Fruit fly (Drosophila melanogaster) whole organism, adult: ENCODE results near the gene CG31635.

Experiments
- CG11617 ChIP-seq: fragments of 200-800 bp; sonication (Bioruptor generic); optimal IDR thresholded peaks from 2 replicates; lab custom pipeline; 2017; ENCODE audit warnings: mild to moderate bottlenecking, missing biosample characterization, missing genetic modification reagents, missing genetic modification characterization
- CG12768 ChIP-seq: fragments of 200-800 bp; sonication (Bioruptor generic); optimal IDR thresholded peaks from 2 replicates; lab custom pipeline; 2017; ENCODE audit warnings: missing biosample characterization, missing genetic modification characterization, mild to moderate bottlenecking, moderate library complexity, missing genetic modification reagents
- CG14711 ChIP-seq: fragments of 200-800 bp; sonication (Bioruptor generic); optimal IDR thresholded peaks from 2 replicates; lab custom pipeline; 2018; ENCODE audit warnings: missing biosample characterization, mild to moderate bottlenecking, missing genetic modification characterization, moderate library complexity
- CG1620 ChIP-seq: fragments of 200-800 bp; sonication (Bioruptor generic); optimal IDR thresholded peaks from 2 replicates; lab custom pipeline; 2016; ENCODE audit warnings: missing biosample characterization, missing genetic modification characterization
- CG33017 ChIP-seq: fragments of 200-800 bp; sonication (Bioruptor generic); optimal IDR thresholded peaks from 2 replicates; lab custom pipeline; 2018; ENCODE audit warnings: missing biosample characterization, mild to moderate bottlenecking, missing genetic modification characterization, moderate library complexity
- CG5204 ChIP-seq: fragments of 200-800 bp; sonication (Bioruptor generic); optimal IDR thresholded peaks from 2 replicates; lab custom pipeline; 2016; ENCODE audit warnings: missing biosample characterization, missing genetic modification characterization
- CG7045 ChIP-seq: fragments of 200-800 bp; sonication (Bioruptor generic); optimal IDR thresholded peaks from 2 replicates; lab custom pipeline; 2017; ENCODE audit warnings: missing biosample characterization, mild to moderate bottlenecking, missing genetic modification characterization
- CG7101 ChIP-seq: fragments of 200-800 bp; sonication (Bioruptor generic); optimal IDR thresholded peaks from 2 replicates; lab custom pipeline; 2018; ENCODE audit warnings: missing biosample characterization, mild to moderate bottlenecking, missing genetic modification characterization, moderate library complexity
- Clk ChIP-seq: fragments of 200-800 bp; sonication (Bioruptor generic); optimal IDR thresholded peaks from 2 replicates; lab custom pipeline; 2017; ENCODE audit warnings: missing biosample characterization, missing genetic modification characterization
- Crg-1 ChIP-seq: fragments of 200-800 bp; sonication (Bioruptor generic); optimal IDR thresholded peaks from 2 replicates; lab custom pipeline; 2016; ENCODE audit warnings: missing biosample characterization, missing genetic modification characterization
- Hr96 ChIP-seq: fragments of 200-800 bp; sonication (Bioruptor generic); optimal IDR thresholded peaks from 2 replicates; lab custom pipeline; 2016; ENCODE audit warnings: missing biosample characterization, missing genetic modification characterization
- Mnt ChIP-seq: fragments of 200-800 bp; sonication (Bioruptor generic); optimal IDR thresholded peaks from 2 replicates; lab custom pipeline; 2016; ENCODE audit warnings: missing biosample characterization, mild to moderate bottlenecking, missing genetic modification characterization
- bab1 ChIP-seq: fragments of 200-800 bp; sonication (Bioruptor generic); optimal IDR thresholded peaks from 3 replicates; lab custom pipeline; 2019; ENCODE audit warnings: missing biosample characterization, mild to moderate bottlenecking, missing genetic modification characterization, moderate library complexity
- cic ChIP-seq: fragments of 200-800 bp; sonication (Bioruptor generic); optimal IDR thresholded peaks from 2 replicates; lab custom pipeline; 2017; ENCODE audit warnings: missing biosample characterization, mild to moderate bottlenecking, missing genetic modification characterization, moderate library complexity
- cnc ChIP-seq, 2 experiments: fragments of >200 bp; optimal IDR thresholded peaks; 2 replicates each; lab custom pipeline; 2017
- kay ChIP-seq: fragments of 200-800 bp; sonication (Bioruptor generic); peaks from one replicate; lab custom pipeline; 2016; ENCODE audit warnings: missing biosample characterization, missing genetic modification characterization, borderline replicate concordance
- ovo ChIP-seq: fragments of 200-800 bp; sonication (Bioruptor generic); optimal IDR thresholded peaks from 2 replicates; lab custom pipeline; 2016; ENCODE audit warnings: missing biosample characterization, missing genetic modification characterization
- pad ChIP-seq: fragments of 200-800 bp; sonication (Bioruptor generic); optimal IDR thresholded peaks from 3 replicates; lab custom pipeline; 2017; ENCODE audit warnings: missing biosample characterization, missing genetic modification characterization, mild to moderate bottlenecking, moderate library complexity, missing genetic modification reagents
- tj ChIP-seq: fragments of 200-800 bp; sonication (Bioruptor generic); optimal IDR thresholded peaks from 3 replicates; lab custom pipeline; 2017; ENCODE audit warnings: missing biosample characterization, mild to moderate bottlenecking, missing genetic modification characterization, moderate library complexity
- toe ChIP-seq: fragments of 200-800 bp; sonication (Bioruptor generic); optimal IDR thresholded peaks from 2 replicates; lab custom pipeline; 2016; ENCODE audit warnings: missing biosample characterization, missing genetic modification characterization

The CG31635 gene

DNA sequence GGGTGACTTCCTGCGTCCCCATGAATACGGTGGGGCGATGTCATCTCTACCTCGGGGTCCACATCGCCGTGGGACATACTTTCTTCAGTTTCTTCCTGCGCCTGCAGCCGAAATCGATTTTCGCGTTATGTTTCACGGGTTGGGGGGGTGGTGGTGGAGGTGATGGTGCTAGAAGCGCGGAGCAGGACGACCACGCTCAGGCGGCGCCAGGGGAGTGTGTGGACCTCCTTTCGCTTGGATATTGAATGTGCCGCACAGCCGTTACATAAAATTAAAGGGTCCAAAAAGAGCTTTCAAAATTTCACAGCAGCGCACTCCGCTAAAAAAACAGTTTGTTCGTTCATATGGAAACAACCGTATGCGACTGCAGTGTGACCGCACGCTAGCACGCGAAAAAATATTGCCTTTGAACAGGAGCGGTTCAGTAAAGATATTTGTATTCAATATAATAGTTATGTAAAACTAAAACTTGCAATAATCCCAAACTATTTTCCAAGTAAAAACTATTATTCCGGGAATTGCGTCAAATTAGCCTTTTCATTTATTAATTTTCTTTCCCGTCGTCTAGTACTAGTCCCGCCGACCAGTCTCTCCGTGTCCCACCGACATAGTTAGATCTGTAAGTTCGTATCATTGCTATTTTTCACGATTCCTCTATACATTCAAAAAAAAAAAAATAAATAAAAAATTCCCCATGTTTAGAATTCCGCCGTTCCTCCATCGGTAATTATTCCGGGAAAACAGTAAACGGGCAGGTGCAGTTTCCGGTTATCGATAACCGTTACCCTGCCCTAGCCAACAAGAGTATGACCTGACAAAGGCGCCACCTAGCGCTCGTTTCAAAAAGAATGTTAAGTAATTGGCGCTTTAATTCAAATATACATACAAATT lies 35.3 kb upstream of the CG31635 start, which contains the start of gene Nhe3:
Gene Nhe3, minus strand, starts transcription at position 373 of the 891 bp plus-strand sequence.
- TF ChIP-seq CG7045 (GFP tag; lab: Kevin White, UChicago) = peak; percentile 68
- TF ChIP-seq CG5204 (GFP tag; lab: Kevin White, UChicago) = peak; percentile 81
- TF ChIP-seq CG12768 (GFP tag; lab: Kevin White, UChicago) = peak; percentile 75
- TF ChIP-seq cic = peak; percentile 34
- no peak for TF ChIP-seq cnc (optimal IDR thresholded peaks at IDR 0.05; lab: Kevin White, UChicago)
- peak; percentile 58 for TF ChIP-seq Clk (GFP tag; lab: Kevin White, UChicago)
- TF ChIP-seq tj (GFP tag; lab: Kevin White, UChicago) = peak; percentile 49
- TF ChIP-seq Crg-1 (GFP tag; lab: Kevin White, UChicago) = peak; percentile 48
- TF ChIP-seq toe (GFP tag; lab: Kevin White, UChicago) = no peak
- TF ChIP-seq CG7101 = peak; percentile 73
- peak; percentile 86 for TF ChIP-seq Mnt
- peak; percentile 46 for TF ChIP-seq CG33017
- peak; percentile 85 for TF ChIP-seq ovo (GFP tag; lab: Kevin White, UChicago)
- peak; percentile 73 for TF ChIP-seq Hr96 (GFP tag; lab: Kevin White, UChicago)
- peak; percentile 67 for TF ChIP-seq pad (GFP tag; lab: Kevin White, UChicago)
- peak; percentile 60 for TF ChIP-seq CG14711 (tag; lab: Kevin White, UChicago)
- TF ChIP-seq CG1620 = peak; percentile 59
- no peak for TF ChIP-seq kay
- TF ChIP-seq CG11617 = peak; percentile 83
- TF ChIP-seq bab1 (GFP tag; lab: Kevin White, UChicago) = peak; percentile 60

DNA sequence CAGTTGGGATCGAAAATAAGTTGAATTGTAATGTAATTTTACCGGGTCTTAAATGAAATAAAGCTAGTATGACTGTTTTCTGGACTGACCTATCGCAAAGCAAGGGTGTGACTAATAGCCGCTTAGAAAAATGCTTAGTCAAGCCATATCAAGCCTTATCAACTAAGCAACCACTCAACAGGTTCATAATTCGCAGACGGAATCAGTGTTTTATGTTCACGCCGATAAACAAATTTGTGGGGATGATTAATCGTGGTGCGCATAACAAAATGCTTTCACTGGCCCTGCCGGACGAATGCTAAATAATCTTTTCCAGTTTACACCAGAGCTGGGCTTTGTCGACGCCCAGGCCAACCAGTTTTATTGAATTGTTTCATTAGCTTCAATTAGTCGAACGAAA lies 34.0 kb upstream of the CG31635 start:
- TF ChIP-seq kay (peak; percentile 81), cic (no peak), cnc (optimal IDR thresholded peaks at IDR 0.05; lab: Kevin White, UChicago) (peak in 1 of 2 experiments; percentile 38), tj (GFP tag; lab: Kevin White, UChicago) (peak; percentile 73)

DNA sequence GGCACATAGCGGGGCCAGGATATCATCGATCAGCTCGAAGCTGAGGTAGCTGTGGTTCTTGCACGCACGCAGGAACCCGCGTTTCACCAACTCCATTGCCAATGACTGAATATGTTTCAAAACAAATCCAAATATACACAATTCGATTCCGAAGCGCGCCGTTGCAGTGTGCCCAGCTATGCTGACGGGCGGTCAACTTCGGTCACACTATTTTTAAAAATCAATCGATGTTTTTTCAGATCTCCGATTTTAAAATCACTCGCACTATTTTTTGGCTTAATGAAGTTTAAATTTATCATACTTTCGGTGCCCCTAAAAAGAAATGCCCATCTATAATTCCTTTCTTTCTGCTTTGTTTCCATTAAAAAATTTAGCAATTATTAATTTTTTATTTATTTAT lies 28.5 kb upstream of the CG31635 start, which contains the start of gene Nse1:
Gene Nse1, minus strand, starts transcription at position 173 of the 400 bp plus-strand sequence.
- peak; percentile 1 for TF ChIP-seq bab1 (GFP tag; lab: Kevin White, UChicago)
- no peak for TF ChIP-seq tj (GFP tag; lab: Kevin White, UChicago)
- TF ChIP-seq CG14711 (tag; lab: Kevin White, UChicago) = no peak
- TF ChIP-seq CG7045 (GFP tag; lab: Kevin White, UChicago) = no peak
- TF ChIP-seq CG33017 = no peak
- TF ChIP-seq CG5204 (GFP tag; lab: Kevin White, UChicago) = no peak

DNA sequence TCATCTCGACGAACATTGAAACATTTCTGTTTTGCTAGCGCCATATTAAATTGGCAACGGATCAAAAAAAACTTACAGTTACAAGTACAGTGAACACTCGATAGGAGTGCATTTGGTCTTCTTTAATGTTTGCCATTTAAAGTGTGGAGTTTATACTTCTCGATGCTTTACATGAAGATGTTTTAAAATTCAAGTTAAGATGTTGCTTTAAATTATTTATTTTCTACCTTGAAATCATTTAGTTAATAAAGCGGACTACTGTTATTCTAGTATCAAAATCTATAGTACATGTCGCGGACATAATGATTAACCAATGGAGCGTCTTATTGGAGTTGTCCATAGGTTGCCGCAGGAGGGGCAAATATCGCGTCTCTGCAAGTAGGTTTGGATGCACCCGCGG lies 27.6 kb upstream of the CG31635 start, which contains the start of gene cort:
Gene cort, minus strand, starts transcription at position 101 of the 400 bp plus-strand sequence.
- TF ChIP-seq ovo (GFP tag; lab: Kevin White, UChicago) (peak; percentile 9), cnc (optimal IDR thresholded peaks at IDR 0.05; lab: Kevin White, UChicago) (no peak), CG5204 (GFP tag; lab: Kevin White, UChicago) (no peak)

DNA sequence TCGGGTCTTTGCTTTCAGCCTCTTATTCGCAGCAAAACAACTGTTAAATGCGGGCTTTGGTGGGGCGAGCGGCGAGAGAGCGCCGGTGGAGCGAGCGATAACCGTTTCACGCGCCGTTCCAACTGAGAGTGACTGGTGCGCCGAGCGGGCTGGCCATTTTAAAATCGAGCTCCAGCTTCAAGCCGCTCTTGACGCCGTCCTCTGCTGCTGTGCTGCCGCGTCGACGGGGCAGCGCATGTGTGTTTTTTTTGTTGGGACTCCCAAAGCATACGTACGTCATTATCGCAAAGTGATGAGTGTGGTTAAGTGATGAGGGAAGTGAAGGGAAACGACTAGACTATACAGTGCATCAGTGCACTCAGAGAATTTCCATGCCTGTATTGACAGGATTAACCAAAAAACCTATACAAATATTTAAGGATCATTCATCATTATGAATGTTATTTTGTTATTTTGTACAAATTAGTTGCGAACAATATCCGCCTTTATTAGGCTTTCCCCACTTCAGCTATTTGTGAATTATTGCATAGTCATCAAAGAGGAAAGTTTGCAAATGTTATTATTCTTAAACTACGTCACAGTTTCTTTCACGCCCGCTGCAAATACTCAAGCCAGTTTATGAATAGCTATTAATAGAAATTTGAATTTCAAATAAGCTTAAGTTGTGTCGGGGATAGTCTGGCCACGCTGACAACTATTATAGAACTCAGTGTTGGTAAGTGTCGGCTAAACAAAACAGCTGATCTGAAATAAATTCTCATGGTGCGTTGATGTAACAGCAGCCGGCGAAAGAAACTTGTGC lies 24.5 kb upstream of the CG31635 start, which contains the start of gene Spn27A:
Gene Spn27A, minus strand, starts transcription at position 137 of the 802 bp plus-strand sequence.
- TF ChIP-seq CG5204 (GFP tag; lab: Kevin White, UChicago) = no peak
- peak; percentile 61 for TF ChIP-seq CG14711 (tag; lab: Kevin White, UChicago)
- peak; percentile 62 for TF ChIP-seq cic
- peak; percentile 68 for TF ChIP-seq tj (GFP tag; lab: Kevin White, UChicago)
- peak; percentile 79 for TF ChIP-seq CG7045 (GFP tag; lab: Kevin White, UChicago)
- peak; percentile 68 for TF ChIP-seq Clk (GFP tag; lab: Kevin White, UChicago)
- peak; percentile 41 for TF ChIP-seq ovo (GFP tag; lab: Kevin White, UChicago)
- no peak for TF ChIP-seq toe (GFP tag; lab: Kevin White, UChicago)
- TF ChIP-seq Mnt = peak; percentile 64
- peak; percentile 29 to 75 for TF ChIP-seq cnc (optimal IDR thresholded peaks at IDR 0.05; lab: Kevin White, UChicago)
- TF ChIP-seq kay = no peak
- TF ChIP-seq pad (GFP tag; lab: Kevin White, UChicago) = peak; percentile 97
- TF ChIP-seq Hr96 (GFP tag; lab: Kevin White, UChicago) = no peak
- TF ChIP-seq CG7101 = peak; percentile 64
- peak; percentile 72 for TF ChIP-seq CG11617
- TF ChIP-seq Crg-1 (GFP tag; lab: Kevin White, UChicago) = peak; percentile 64
- peak; percentile 66 for TF ChIP-seq CG1620
- peak; percentile 70 for TF ChIP-seq CG12768 (GFP tag; lab: Kevin White, UChicago)
- peak; percentile 11 for TF ChIP-seq CG33017
- peak; percentile 39 for TF ChIP-seq bab1 (GFP tag; lab: Kevin White, UChicago)

DNA sequence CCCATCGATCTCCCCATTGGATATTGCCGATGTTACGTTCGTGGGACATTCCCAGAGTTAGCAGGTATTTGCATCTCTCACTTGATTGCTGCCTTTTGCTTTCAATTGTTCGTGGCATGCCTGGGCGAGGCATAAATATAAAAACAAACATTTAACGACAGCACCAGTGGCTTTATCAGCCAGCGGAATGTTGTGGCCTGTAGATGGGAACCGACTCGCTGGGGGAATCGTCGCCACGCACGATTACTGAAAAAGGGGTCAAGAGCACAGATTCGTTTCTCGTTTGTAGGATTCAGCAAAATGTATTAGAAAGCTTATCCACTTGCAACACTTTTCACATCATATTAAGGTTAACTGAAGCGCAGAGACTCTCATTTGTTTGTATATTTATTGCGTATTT lies 22.5 kb upstream of the CG31635 start:
- TF ChIP-seq cnc (optimal IDR thresholded peaks at IDR 0.05; lab: Kevin White, UChicago) (no peak), Mnt (no peak), CG33017 (no peak), toe (GFP tag; lab: Kevin White, UChicago) (no peak), CG11617 (no peak), CG7101 (no peak), CG5204 (GFP tag; lab: Kevin White, UChicago) (no peak), CG1620 (no peak), Clk (GFP tag; lab: Kevin White, UChicago) (no peak), bab1 (GFP tag; lab: Kevin White, UChicago) (no peak), CG12768 (GFP tag; lab: Kevin White, UChicago) (no peak), Hr96 (GFP tag; lab: Kevin White, UChicago) (no peak), CG7045 (GFP tag; lab: Kevin White, UChicago) (no peak), tj (GFP tag; lab: Kevin White, UChicago) (no peak), cic (no peak), pad (GFP tag; lab: Kevin White, UChicago) (no peak), Crg-1 (GFP tag; lab: Kevin White, UChicago) (no peak)
